Worm (Caenorhabditis elegans): Measurements from ENCODE around the gene C25E10.17.

DNA sequence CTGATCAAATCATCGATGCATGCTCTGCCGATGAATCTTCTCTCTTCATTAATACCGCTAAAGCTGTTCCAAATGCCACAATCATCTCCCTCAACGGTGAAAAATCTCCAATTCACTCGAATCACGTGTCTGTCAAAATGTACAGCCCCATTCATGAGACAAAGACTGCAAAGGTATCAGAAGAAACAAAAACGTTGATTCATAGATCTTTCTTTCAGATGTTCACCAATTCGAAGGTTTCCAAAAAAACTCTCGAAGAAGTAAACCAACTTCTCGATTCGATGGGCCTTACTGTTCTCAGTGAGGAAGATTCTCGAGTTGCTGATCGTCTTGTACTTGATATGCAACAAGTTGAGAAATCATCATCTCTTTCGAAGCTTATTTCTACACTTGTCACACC lies 49.3 kb upstream of the C25E10.17 start:
- TF ChIP-seq elt-3 (tag; optimal IDR thresholded peaks at IDR 0.05) (no peak), ama-1 (optimal IDR thresholded peaks at IDR 0.05) (no peak), sem-4 (tag; optimal IDR thresholded peaks at IDR 0.05) (no peak), skn-1 (tag; optimal IDR thresholded peaks at IDR 0.05) (no peak), nhr-6 (tag; optimal IDR thresholded peaks at IDR 0.05) (no peak), nhr-11 (tag; optimal IDR thresholded peaks at IDR 0.05) (no peak), lin-11 (tag; optimal IDR thresholded peaks at IDR 0.05) (no peak), ceh-16 (tag; optimal IDR thresholded peaks at IDR 0.05) (no peak)

All from whole organism, L2 larva.